Worm (Caenorhabditis elegans): ENCODE data around the gene F18E9.7.

The F18E9.7 gene

ce11 chrX:8567166-8567565 lies 30.4 kb downstream of the F18E9.7 start:
- TF ChIP-seq dao-5 (tag; optimal IDR thresholded peaks at IDR 0.05) (no peak), W03F9.2 (tag; optimal IDR thresholded peaks at IDR 0.05) (no peak), him-1 (tag; optimal IDR thresholded peaks at IDR 0.05) (no peak)

- TF ChIP-seq dao-5 (tag; optimal IDR thresholded peaks at IDR 0.05) (no peak), him-1 (tag; optimal IDR thresholded peaks at IDR 0.05) (no peak), W03F9.2 (tag; optimal IDR thresholded peaks at IDR 0.05) (no peak)
These were observed 31.0 kb downstream of the F18E9.7 start for ce11 chrX:8566521-8567032.

ce11 chrX:8565810-8566416 lies 31.6 kb downstream of the F18E9.7 start:
- TF ChIP-seq him-1 (tag; optimal IDR thresholded peaks at IDR 0.05) (no peak), dao-5 (tag; optimal IDR thresholded peaks at IDR 0.05) (no peak), W03F9.2 (tag; optimal IDR thresholded peaks at IDR 0.05) (no peak)

- TF ChIP-seq him-1 (tag; optimal IDR thresholded peaks at IDR 0.05) (no peak), W03F9.2 (tag; optimal IDR thresholded peaks at IDR 0.05) (no peak), dao-5 (tag; optimal IDR thresholded peaks at IDR 0.05) (no peak)
These were observed 33.1 kb downstream of the F18E9.7 start for ce11 chrX:8564451-8564795.

ce11 chrX:8563663-8564450 lies 33.7 kb downstream of the F18E9.7 start:
- no peak for TF ChIP-seq dao-5 (tag; optimal IDR thresholded peaks at IDR 0.05)
- no peak for TF ChIP-seq W03F9.2 (tag; optimal IDR thresholded peaks at IDR 0.05)

ce11 chrX:8562586-8562985 lies 35.0 kb downstream of the F18E9.7 start:
- no peak for TF ChIP-seq W03F9.2 (tag; optimal IDR thresholded peaks at IDR 0.05)
- TF ChIP-seq him-1 (tag; optimal IDR thresholded peaks at IDR 0.05) = no peak
- no peak for TF ChIP-seq dao-5 (tag; optimal IDR thresholded peaks at IDR 0.05)

ce11 chrX:8556614-8557196 lies 40.8 kb downstream of the F18E9.7 start, which contains the start of gene utx-1:
utx-1 (plus strand) TSS chrX:8557146.
- TF ChIP-seq him-1 (tag; optimal IDR thresholded peaks at IDR 0.05) (no peak), W03F9.2 (tag; optimal IDR thresholded peaks at IDR 0.05) (no peak)

ce11 chrX:8554029-8554428 lies 43.5 kb downstream of the F18E9.7 start:
- TF ChIP-seq W03F9.2 (tag; optimal IDR thresholded peaks at IDR 0.05) = no peak
- no peak for TF ChIP-seq dao-5 (tag; optimal IDR thresholded peaks at IDR 0.05)
- TF ChIP-seq him-1 (tag; optimal IDR thresholded peaks at IDR 0.05) = no peak

- TF ChIP-seq W03F9.2 (tag; optimal IDR thresholded peaks at IDR 0.05) = no peak
- no peak for TF ChIP-seq him-1 (tag; optimal IDR thresholded peaks at IDR 0.05)
- no peak for TF ChIP-seq dao-5 (tag; optimal IDR thresholded peaks at IDR 0.05)
These were observed 45.7 kb downstream of the F18E9.7 start, which contains the start of gene dhhc-14 for ce11 chrX:8551687-8552327. dhhc-14 (plus strand) TSS chrX:8552277.

- TF ChIP-seq W03F9.2 (tag; optimal IDR thresholded peaks at IDR 0.05) = no peak
- no peak for TF ChIP-seq dao-5 (tag; optimal IDR thresholded peaks at IDR 0.05)
- TF ChIP-seq him-1 (tag; optimal IDR thresholded peaks at IDR 0.05) = no peak
These were observed 47.4 kb downstream of the F18E9.7 start for ce11 chrX:8550099-8550498.

ce11 chrX:8549026-8549425 lies 48.5 kb downstream of the F18E9.7 start, which contains the start of gene D2021.4:
D2021.4 (minus strand) TSS chrX:8549073.
- TF ChIP-seq dao-5 (tag; optimal IDR thresholded peaks at IDR 0.05) (no peak), W03F9.2 (tag; optimal IDR thresholded peaks at IDR 0.05) (no peak), him-1 (tag; optimal IDR thresholded peaks at IDR 0.05) (no peak)

ce11 chrX:8545971-8546442 lies 51.5 kb downstream of the F18E9.7 start, which contains the start of gene sdha-1:
sdha-1 (minus strand) TSS chrX:8546021.
- TF ChIP-seq dao-5 (tag; optimal IDR thresholded peaks at IDR 0.05) (no peak), W03F9.2 (tag; optimal IDR thresholded peaks at IDR 0.05) (peak; percentile 78), him-1 (tag; optimal IDR thresholded peaks at IDR 0.05) (peak; percentile 29)

All from whole organism, L4/young adult.